Worm (Caenorhabditis elegans) whole organism, L3 larva: ENCODE data around the gene lbp-4.
A peak's percentile ranks its signal among the peaks of the same experiment; 100 is the strongest.

ENCODE experiments used
- R02D3.7 ChIP-seq: fragments of 150-350 bp; optimal IDR thresholded peaks from 2 replicates; lab custom pipeline; 2014; ENCODE audit warnings: missing biosample characterization, missing genetic modification characterization
- ZK546.5 ChIP-seq: sonication (generic microtip); optimal IDR thresholded peaks from 2 replicates; lab custom pipeline; 2017; ENCODE audit warnings: missing biosample characterization, missing genetic modification characterization
- ceh-28 ChIP-seq: fragments of 150-350 bp; optimal IDR thresholded peaks from 2 replicates; lab custom pipeline; 2014; ENCODE audit warnings: missing biosample characterization, missing genetic modification reagents, missing genetic modification characterization
- ceh-9 ChIP-seq: sonication (generic microtip); optimal IDR thresholded peaks from 2 replicates; lab custom pipeline; 2018; ENCODE audit warnings: missing biosample characterization, missing genetic modification characterization
- elt-1 ChIP-seq: fragments of 150-350 bp; optimal IDR thresholded peaks from 2 replicates; lab custom pipeline; 2014; ENCODE audit warnings: missing biosample characterization, missing genetic modification characterization
- fos-1 ChIP-seq: fragments of 150-350 bp; optimal IDR thresholded peaks from 2 replicates; lab custom pipeline; 2014; ENCODE audit warnings: missing biosample characterization, missing genetic modification characterization
- hmg-11 ChIP-seq: sonication (generic microtip); optimal IDR thresholded peaks from 2 replicates; lab custom pipeline; 2016; ENCODE audit warnings: missing genetic modification characterization, missing compliant biosample characterization
- lin-15B ChIP-seq: fragments of 150-350 bp; optimal IDR thresholded peaks from 2 replicates; lab custom pipeline; 2014; ENCODE audit warnings: missing biosample characterization, missing genetic modification characterization
- nhr-25 ChIP-seq: sonication (generic microtip); optimal IDR thresholded peaks from 2 replicates; lab custom pipeline; 2017; ENCODE audit warnings: missing biosample characterization, missing genetic modification characterization
- pqm-1 ChIP-seq: fragments of 150-350 bp; optimal IDR thresholded peaks from 2 replicates; lab custom pipeline; 2017; ENCODE audit warnings: missing biosample characterization, missing genetic modification characterization, inconsistent platforms
- skn-1 ChIP-seq: fragments of 150-350 bp; optimal IDR thresholded peaks from 2 replicates; lab custom pipeline; 2014; ENCODE audit warnings: missing biosample characterization, missing genetic modification characterization
- snpc-4 ChIP-seq: fragments of 150-350 bp; optimal IDR thresholded peaks from 2 replicates; lab custom pipeline; 2014; ENCODE audit warnings: missing biosample characterization, missing genetic modification characterization
- tbx-2 ChIP-seq: sonication (generic microtip); optimal IDR thresholded peaks from 2 replicates; lab custom pipeline; 2016; ENCODE audit warnings: mild to moderate bottlenecking, missing genetic modification characterization, missing compliant biosample characterization
- unc-39 ChIP-seq: sonication (generic microtip); optimal IDR thresholded peaks from 4 replicates; lab custom pipeline; 2017; ENCODE audit warnings: missing biosample characterization, missing genetic modification characterization

ce11 chrV:7816486-7816885, 3.9 kb upstream of the lbp-4 start:
- no peak for TF ChIP-seq pqm-1 (tag; lab: Kevin White, UChicago)
- TF ChIP-seq R02D3.7 (tag; lab: Kevin White, UChicago) = no peak
- no peak for TF ChIP-seq skn-1
- no peak for TF ChIP-seq fos-1
- no peak for TF ChIP-seq hmg-11
- no peak for TF ChIP-seq nhr-25 (tag; lab: Kevin White, UChicago)
- no peak for TF ChIP-seq ceh-9 (tag; lab: Kevin White, UChicago)
- TF ChIP-seq snpc-4 (tag; lab: Kevin White, UChicago) = no peak
- TF ChIP-seq ZK546.5 (tag; lab: Kevin White, UChicago) = no peak
- TF ChIP-seq tbx-2 (tag; lab: Kevin White, UChicago) = no peak
- TF ChIP-seq ceh-28 = no peak
- TF ChIP-seq unc-39 (tag; lab: Kevin White, UChicago) = no peak
- no peak for TF ChIP-seq lin-15B
- TF ChIP-seq elt-1 (tag; lab: Kevin White, UChicago) = peak; percentile 11
